Fruit fly (Drosophila melanogaster) S2 (cell line): ENCODE data around the gene CG31872.
A peak's percentile ranks its signal among the peaks of the same experiment; 100 is the strongest.

Experiments
- CG8478 ChIP-seq: fragments of >200 bp; optimal IDR thresholded peaks from 2 replicates; lab custom pipeline; 2018
- CTCF ChIP-seq, 2 experiments: fragments of >200 bp; optimal IDR thresholded peaks; 2 replicates each; lab custom pipeline; 2018

CG31872 gene

DNA sequence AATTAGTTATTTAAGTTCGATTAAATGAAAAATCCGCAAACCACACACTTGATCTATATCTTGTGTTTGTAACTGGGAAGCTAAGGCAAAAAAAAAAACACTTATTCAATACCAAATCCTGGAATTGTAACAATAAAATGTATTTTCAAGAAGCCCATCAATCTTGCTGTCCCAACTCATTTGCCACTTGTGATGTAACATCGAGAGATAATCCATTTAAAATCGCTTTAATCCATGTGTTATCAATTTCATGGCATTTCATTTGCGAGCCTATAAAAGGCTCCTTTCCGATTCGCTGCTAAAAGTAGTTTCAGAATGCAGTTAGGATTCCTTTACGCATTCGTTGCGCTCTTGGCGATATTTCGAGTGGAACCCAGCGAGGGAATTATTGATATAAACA is at the start of gene CG31872:
CG31872 (plus strand) TSS at position 301 of the 400 bp plus-strand sequence.
- TF ChIP-seq CG8478 = no peak
- TF ChIP-seq CTCF (optimal IDR thresholded peaks at IDR 0.05; lab: Kevin White, UChicago) = no peak

DNA sequence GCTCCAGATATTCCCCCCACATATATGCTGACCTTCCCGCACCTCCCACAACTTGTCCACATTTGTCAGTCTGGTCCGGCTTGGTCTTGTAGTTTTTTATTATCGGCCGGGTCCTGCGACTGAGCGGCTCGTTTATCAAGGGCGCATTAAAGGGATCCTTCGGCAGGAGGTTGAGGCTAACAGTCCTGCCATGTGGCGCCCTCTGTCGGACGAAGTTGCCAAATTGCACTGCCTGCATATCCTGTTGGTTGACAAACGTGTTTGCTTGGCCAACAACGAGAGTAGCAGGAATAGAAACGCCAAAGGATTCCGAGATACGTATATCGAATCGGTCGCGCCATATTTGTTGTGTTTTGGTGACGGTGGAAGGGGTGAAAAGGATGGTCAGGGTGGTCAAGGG is 36.1 kb upstream of the CG31872 start:
- TF ChIP-seq CG8478 = no peak
- peak; percentile 75 to 89 for TF ChIP-seq CTCF (optimal IDR thresholded peaks at IDR 0.05; lab: Kevin White, UChicago)

DNA sequence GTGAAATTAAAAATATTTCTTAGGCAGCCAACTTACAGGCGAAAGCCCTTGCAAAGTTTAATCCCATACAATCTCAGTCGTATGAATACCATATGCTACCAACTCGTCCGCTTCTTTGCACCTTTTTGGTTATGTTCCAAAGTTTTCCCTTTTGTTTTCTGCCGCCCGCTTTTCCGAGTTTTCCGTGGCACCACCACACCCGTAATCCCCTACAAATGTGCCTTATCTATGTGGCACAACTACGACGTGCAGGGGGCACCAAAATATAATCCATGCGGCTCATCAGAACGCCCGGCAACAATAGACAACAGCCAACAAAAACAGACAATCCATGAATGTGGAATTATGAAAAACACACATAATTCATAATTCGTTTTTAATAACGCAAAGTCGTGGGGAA is 32.0 kb upstream of the CG31872 start:
- TF ChIP-seq CG8478 = no peak
- TF ChIP-seq CTCF (optimal IDR thresholded peaks at IDR 0.05; lab: Kevin White, UChicago) = no peak

DNA sequence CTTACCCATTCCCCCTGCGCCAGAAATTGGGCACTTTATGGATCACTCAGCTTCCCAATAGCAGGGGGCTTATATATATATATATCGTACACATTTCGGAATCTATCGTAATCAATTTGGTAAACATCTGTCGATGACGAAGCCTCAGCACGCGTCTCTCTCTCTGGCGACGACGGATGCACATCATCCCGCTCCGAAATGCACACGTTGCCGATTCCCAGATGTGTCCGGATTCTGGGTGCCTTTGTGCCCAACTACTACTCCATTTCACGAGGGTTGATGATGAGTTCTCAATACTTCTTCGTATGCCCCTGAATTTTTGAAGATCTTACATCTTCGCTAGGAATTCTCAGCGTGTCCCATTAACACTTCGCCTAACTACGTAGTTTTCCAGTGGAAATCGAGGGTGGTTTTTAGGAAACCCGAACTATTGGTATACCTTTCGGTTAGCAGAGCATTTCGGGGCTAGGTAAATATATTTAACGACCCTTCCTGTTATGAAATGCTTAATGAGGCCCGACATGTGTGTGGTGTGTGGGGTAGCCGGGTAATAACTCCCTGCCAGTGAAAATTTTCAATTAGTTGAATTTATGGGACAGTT is 31.0 kb upstream of the CG31872 start:
- no peak for TF ChIP-seq CG8478
- no peak for TF ChIP-seq CTCF (optimal IDR thresholded peaks at IDR 0.05; lab: Kevin White, UChicago)

DNA sequence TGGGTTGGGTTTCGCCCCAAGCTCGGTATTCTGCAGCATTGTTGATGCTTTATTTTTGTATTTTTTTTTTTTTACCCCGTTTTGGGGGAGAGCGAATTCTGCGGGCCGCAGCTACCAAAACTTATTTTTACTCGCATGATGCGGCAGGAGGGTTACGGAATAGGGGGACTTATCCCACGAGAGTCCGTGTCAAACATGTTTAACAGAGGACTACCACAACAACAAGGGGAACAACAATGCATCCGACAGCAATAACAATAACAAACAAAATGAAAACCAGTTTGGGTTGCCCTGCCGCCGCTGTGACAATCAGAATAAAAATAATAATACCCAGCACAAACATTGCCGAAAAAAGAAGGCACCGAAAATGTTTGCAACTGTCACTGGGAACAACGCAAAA is 26.6 kb upstream of the CG31872 start:
- TF ChIP-seq CTCF (optimal IDR thresholded peaks at IDR 0.05; lab: Kevin White, UChicago) (no peak), CG8478 (no peak)

DNA sequence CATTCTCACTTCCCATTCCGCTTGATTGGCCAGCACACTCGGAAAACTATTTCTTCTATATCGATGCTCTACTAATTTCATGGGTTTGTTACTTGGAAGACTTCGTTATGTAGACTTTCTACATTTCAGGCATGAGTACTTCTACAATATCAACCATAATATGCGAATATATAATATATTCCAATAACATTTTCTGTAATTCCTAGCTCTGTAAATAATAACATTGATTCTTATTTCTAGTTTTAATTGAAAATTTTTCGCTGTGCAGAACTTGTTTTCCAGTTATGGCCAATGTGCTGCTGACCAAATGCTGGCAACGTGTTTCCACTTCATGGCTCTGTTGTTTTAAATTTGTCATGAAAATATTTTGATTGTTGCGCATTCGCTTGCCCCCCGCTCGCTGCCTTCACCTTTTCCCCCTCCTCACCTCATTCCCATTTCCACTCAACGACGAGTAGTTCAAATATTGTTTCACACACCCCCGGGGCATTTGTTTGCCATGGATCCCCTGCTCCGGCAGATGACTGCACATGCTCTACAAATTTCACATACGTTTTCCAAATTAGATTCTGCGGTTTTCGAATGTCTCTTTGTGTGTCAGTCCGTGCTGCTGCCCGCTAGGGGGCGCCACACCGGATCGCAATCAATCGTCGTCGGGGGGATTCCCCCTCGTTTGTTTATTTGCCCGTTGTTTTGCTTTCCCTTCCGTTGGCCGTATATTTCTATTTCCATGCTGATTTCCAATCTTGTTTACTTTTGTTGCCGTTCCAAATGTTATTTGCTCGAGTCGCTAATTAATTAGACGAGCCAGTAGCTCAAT is 24.9 kb upstream of the CG31872 start:
- TF ChIP-seq CG8478 = no peak
- TF ChIP-seq CTCF (optimal IDR thresholded peaks at IDR 0.05; lab: Kevin White, UChicago) = peak; percentile 86 to 87

DNA sequence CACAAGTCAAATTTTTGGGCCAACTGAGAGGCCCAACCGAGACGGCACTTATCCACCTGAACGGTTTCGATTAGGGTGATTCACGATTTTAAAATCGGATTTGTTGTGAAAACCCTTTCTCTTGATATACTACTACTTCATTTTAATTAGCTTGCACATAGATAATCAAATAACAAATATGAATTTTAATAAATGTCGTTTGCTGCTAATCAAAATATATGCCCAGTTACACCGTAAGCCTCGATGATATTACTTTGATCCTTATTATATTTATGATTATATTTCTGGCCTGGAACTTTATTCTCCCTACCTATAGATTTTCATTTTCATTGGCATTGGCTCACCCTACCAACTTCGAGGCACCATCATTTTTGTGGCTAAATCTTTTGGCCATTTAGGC is 23.8 kb upstream of the CG31872 start:
- TF ChIP-seq CG8478 (no peak), CTCF (optimal IDR thresholded peaks at IDR 0.05; lab: Kevin White, UChicago) (no peak)

DNA sequence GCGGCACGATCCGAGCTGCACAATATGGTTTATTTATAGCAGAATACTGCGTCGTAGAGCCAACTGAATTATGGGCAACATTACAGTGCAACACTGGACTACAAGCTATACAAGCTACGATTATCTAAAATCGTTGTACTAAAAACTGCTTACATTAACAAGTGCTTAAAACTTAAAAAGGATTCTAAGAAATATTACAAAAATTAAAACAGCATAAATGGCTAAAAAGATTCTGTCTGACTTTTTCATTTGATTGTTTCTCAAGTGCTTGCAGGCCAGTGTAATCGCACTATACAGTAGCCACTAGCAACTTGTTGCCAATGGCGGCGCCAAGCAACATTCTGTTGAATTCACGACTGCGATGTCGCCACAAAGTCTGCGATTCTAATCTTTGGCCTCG is 23.0 kb upstream of the CG31872 start:
- TF ChIP-seq CG8478 = no peak
- no peak for TF ChIP-seq CTCF (optimal IDR thresholded peaks at IDR 0.05; lab: Kevin White, UChicago)

DNA sequence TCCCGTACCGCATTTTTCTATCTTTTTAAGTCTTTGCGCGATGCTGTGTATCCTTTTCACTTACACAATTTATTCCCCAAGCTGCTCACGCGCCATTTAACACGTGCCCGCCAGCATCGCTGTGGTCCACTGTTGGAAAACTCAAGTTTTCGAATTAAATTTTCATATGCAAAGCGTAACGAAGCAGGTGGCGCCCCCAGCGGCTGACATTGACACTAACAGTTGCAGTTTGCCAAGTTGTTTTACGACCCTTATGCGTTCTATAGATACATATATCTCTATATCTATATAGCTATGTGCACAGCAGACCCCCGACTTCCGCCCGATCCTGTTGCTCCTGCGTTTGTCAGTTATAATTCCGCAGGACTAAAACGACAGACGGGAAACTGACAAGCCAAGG is 13.8 kb upstream of the CG31872 start:
- peak; percentile 75 to 76 for TF ChIP-seq CTCF (optimal IDR thresholded peaks at IDR 0.05; lab: Kevin White, UChicago)
- TF ChIP-seq CG8478 = no peak

DNA sequence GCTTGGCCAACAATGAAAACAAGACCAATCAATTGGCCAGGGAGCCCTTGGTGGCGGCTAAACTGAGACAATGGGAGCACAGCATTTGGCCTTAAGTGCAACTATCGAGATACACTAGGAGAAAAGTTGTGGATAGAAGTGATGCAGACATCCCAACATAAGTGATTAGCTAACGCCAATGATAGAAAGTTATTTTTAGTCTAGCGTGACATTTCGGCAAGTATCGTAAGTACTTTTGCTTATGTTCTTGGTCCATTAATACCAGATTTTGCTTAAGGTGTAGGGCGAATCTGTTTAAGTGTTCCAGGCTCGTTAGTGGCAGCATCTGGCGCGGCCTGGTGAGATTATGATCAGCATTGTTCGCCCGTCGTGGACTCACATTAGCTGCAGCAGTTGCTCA is 7.0 kb upstream of the CG31872 start:
- no peak for TF ChIP-seq CTCF (optimal IDR thresholded peaks at IDR 0.05; lab: Kevin White, UChicago)
- no peak for TF ChIP-seq CG8478

DNA sequence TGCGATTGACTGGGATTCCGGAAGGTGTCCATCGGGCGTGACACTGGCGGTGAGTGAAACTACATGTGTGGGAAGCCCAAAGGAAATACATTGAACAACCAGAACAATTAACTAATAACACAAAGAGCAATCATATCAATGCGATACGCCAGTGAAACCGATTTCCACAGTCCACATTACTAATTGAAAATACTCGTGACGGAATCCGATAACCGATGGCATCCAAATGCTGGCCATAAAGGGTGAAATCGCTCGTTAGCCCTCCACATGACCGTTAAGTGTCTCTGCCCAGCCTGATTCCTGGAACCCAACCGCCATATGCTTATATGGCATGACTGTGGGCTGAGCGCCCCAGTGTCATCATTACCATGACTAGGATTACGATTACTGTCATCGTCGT is 1.4 kb upstream of the CG31872 start, which contains the start of gene CG7329:
CG7329 (minus strand) TSS at position 101 of the 400 bp plus-strand sequence.
- TF ChIP-seq CTCF (optimal IDR thresholded peaks at IDR 0.05; lab: Kevin White, UChicago) = no peak

DNA sequence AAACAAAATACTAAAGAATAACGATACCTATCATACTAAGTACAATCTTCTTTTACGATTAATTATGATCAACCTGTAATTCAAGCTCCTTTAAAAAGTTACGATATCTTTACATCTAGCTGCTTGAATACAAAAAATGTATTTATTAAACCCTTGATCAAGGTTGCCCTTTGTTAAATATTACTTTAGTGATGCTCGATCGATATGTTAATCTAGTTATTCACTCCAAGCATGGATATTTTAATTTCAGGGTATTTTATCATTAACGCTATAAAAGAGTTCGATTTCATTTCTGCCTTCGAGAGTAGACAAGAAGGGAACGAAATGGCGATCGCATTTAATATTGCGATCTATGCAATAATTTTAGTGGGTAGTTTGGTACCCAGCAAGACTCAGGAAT is 3.9 kb downstream of the CG31872 start, which contains the start of gene CG18284:
CG18284 (plus strand) TSS at position 301 of the 400 bp plus-strand sequence.
- TF ChIP-seq CG8478 (no peak), CTCF (optimal IDR thresholded peaks at IDR 0.05; lab: Kevin White, UChicago) (no peak)

DNA sequence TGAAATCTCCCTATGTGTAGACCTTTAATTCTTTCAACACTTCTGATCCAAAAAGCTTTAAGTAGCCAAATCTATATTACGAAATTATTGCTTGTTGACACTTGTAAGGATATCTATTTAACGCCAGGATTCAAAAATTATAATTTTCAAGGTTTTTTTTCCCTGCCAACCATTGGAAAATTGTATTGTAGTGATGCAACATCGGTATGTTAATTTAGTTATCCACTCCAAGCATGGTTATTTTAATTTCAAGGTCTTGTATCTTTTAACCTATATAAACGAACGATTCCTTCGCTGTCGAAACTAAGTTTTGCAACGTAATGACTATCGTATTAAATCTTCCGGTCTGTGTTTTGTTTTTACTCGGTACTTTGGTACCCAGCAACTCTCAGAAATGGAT is 6.4 kb downstream of the CG31872 start, which contains the start of gene CG17097:
CG17097 (plus strand) TSS at position 301 of the 400 bp plus-strand sequence.
- no peak for TF ChIP-seq CG8478

DNA sequence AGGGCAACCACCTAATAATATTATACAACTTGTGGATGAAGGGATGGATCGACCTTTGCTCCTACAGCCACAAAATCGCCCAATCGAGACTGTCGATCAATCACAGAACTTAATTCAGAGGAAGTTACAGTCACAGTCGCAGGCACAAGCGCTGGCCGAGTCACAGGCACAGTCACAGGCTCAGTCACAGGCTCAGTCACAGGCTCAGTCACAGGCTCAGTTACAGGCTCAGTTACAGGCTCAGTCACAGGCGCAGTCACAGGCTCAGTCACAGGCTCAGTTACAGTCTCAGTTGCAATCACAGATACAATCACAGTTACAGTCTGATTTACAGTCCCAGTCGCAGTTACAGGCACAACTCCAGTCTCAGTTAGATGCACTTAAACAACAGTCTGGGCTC is 7.0 kb downstream of the CG31872 start:
- TF ChIP-seq CTCF (optimal IDR thresholded peaks at IDR 0.05; lab: Kevin White, UChicago) (no peak), CG8478 (no peak)

DNA sequence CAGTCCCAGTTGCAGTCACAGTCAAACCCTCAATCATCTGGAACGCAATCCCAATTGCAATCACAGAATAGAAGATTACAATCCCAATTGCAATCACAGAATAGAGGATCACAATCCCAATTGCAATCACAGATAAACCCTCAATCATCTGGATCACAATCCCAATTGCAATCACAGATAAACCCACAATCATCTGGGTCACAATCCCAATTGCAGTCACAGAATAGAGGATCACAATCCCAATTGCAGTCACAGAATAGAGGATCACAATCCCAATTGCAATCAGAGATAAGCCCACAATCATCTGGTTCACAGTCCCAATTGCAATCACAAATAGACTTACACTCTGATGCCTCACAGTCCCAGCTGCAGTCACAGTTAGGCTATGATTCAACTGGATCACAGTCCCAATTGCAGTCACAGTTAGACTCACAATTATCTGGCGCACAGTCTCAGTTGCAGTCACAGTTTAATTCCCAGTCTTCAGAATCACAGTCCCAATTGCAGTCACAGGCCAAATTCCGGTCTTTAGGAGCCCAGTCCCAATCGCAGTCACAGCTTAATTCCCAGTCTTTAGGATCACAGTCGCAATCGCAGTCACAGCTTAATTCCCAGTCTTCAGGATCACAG is 8.1 kb downstream of the CG31872 start:
- no peak for TF ChIP-seq CG8478
- TF ChIP-seq CTCF (optimal IDR thresholded peaks at IDR 0.05; lab: Kevin White, UChicago) = no peak

DNA sequence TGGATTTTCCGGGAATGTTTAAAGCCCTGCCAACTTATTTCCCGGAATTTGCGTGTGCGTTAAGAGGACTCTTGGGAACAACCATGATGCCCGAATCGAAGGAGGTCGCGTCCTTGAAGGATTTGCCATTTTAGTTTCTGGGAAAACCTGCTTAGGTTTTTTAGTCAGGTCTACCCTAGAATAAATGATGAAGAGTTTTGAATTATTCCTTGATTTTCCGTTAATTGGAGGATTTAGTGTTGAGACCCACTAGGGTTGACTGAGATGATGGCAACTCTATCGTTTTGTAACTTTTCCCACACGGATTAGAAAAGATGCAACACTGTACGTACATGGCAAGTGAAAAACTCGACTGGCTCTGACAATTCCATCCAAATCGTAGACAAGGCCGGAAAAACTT is 11.6 kb downstream of the CG31872 start, which contains the start of gene dbf:
dbf (plus strand) TSS at position 301 of the 400 bp plus-strand sequence.
- no peak for TF ChIP-seq CTCF (optimal IDR thresholded peaks at IDR 0.05; lab: Kevin White, UChicago)
